Fruit fly (Drosophila melanogaster) whole organism, embryonic: ENCODE data around the gene slp1.

Experiments
- Abd-B ChIP-seq: fragments of 200-800 bp; sonication (Bioruptor generic); optimal IDR thresholded peaks from 2 replicates; lab custom pipeline; 2018; ENCODE audit warnings: missing biosample characterization, mild to moderate bottlenecking, missing genetic modification characterization, moderate library complexity
- BEAF-32 ChIP-seq: fragments of 200-800 bp; sonication (Bioruptor generic); optimal IDR thresholded peaks from 3 replicates; lab custom pipeline; 2017; ENCODE audit warnings: missing biosample characterization, missing genetic modification characterization, mild to moderate bottlenecking, moderate library complexity, missing genetic modification reagents
- CG10267 ChIP-seq: fragments of 200-800 bp; sonication (Bioruptor generic); optimal IDR thresholded peaks from 2 replicates; lab custom pipeline; 2018; ENCODE audit warnings: missing biosample characterization, mild to moderate bottlenecking, missing genetic modification characterization, moderate library complexity
- CG10654 ChIP-seq: fragments of 200-800 bp; sonication (Bioruptor generic); optimal IDR thresholded peaks from 2 replicates; lab custom pipeline; 2016; ENCODE audit warnings: missing biosample characterization, missing genetic modification characterization
- CG11456 ChIP-seq: fragments of 200-800 bp; sonication (Bioruptor generic); IDR thresholded peaks from 3 replicates; pipeline ENCODE4 v1.3.6; 2022; ENCODE audit warnings: missing biosample characterization, missing genetic modification characterization
- CG12236 ChIP-seq: fragments of 200-800 bp; sonication (Bioruptor generic); optimal IDR thresholded peaks from 2 replicates; lab custom pipeline; 2016; ENCODE audit warnings: missing biosample characterization, missing genetic modification characterization
- CG16813 ChIP-seq: fragments of 200-800 bp; sonication (Bioruptor generic); IDR thresholded peaks from 3 replicates; pipeline ENCODE4 v1.3.6; 2022; ENCODE audit warnings: missing biosample characterization, missing genetic modification characterization; ENCODE audit not compliant: partially characterized antibody
- CG18476 ChIP-seq: fragments of 200-800 bp; sonication (Bioruptor generic); optimal IDR thresholded peaks from 2 replicates; lab custom pipeline; 2016; ENCODE audit warnings: missing biosample characterization, mild to moderate bottlenecking, missing genetic modification characterization
- CG3065 ChIP-seq: fragments of 200-800 bp; sonication (Bioruptor generic); optimal IDR thresholded peaks from 2 replicates; lab custom pipeline; 2016; ENCODE audit warnings: missing biosample characterization, missing genetic modification characterization
- CG32532 ChIP-seq: fragments of 200-800 bp; sonication (Bioruptor generic); IDR thresholded peaks from 2 replicates; pipeline ENCODE4 v1.3.6; 2022; ENCODE audit warnings: missing biosample characterization, missing genetic modification characterization
- CG34224 ChIP-seq: fragments of 200-800 bp; sonication (Bioruptor generic); IDR thresholded peaks from 3 replicates; pipeline ENCODE4 v1.3.6; 2022; ENCODE audit warnings: missing biosample characterization, missing genetic modification characterization; ENCODE audit not compliant: partially characterized antibody
- CG3995 ChIP-seq: fragments of 200-800 bp; sonication (Bioruptor generic); optimal IDR thresholded peaks from 3 replicates; lab custom pipeline; 2016; ENCODE audit warnings: missing biosample characterization, missing genetic modification characterization
- CG42726 ChIP-seq: fragments of 200-800 bp; sonication (Bioruptor generic); IDR thresholded peaks from 2 replicates; pipeline ENCODE4 v1.3.6; 2022; ENCODE audit warnings: missing biosample characterization, missing genetic modification characterization; ENCODE audit not compliant: partially characterized antibody
- CG4617 ChIP-seq: fragments of 200-800 bp; sonication (Bioruptor generic); optimal IDR thresholded peaks from 3 replicates; lab custom pipeline; 2016; ENCODE audit warnings: missing biosample characterization, missing genetic modification characterization, borderline replicate concordance
- CG4707 ChIP-seq: fragments of 200-800 bp; sonication (Bioruptor generic); optimal IDR thresholded peaks from 2 replicates; lab custom pipeline; 2018; ENCODE audit warnings: missing biosample characterization, mild to moderate bottlenecking, missing genetic modification characterization, moderate library complexity
- CG6175 ChIP-seq: fragments of 200-800 bp; sonication (Bioruptor generic); IDR thresholded peaks from 3 replicates; pipeline ENCODE4 v1.3.6; 2022; ENCODE audit warnings: missing biosample characterization, missing genetic modification characterization
- CG6791 ChIP-seq: fragments of 200-800 bp; sonication (Bioruptor generic); IDR thresholded peaks from 3 replicates; pipeline ENCODE4 v1.3.6; 2022; ENCODE audit warnings: missing biosample characterization, missing genetic modification characterization; ENCODE audit not compliant: partially characterized antibody
- CG9797 ChIP-seq: fragments of 200-800 bp; sonication (Bioruptor generic); optimal IDR thresholded peaks from 3 replicates; lab custom pipeline; 2018; ENCODE audit warnings: missing biosample characterization, mild to moderate bottlenecking, missing genetic modification characterization
- CG9817 ChIP-seq: fragments of 200-800 bp; sonication (Bioruptor generic); optimal IDR thresholded peaks from 2 replicates; lab custom pipeline; 2018; ENCODE audit warnings: missing biosample characterization, mild to moderate bottlenecking, missing genetic modification characterization, moderate library complexity
- Chrac-16 ChIP-seq: fragments of 200-800 bp; sonication (Bioruptor generic); optimal IDR thresholded peaks from 3 replicates; lab custom pipeline; 2016; ENCODE audit warnings: missing biosample characterization, missing genetic modification characterization
- CrebB ChIP-seq: fragments of 200-800 bp; sonication (Bioruptor generic); optimal IDR thresholded peaks from 3 replicates; lab custom pipeline; 2018; ENCODE audit warnings: missing biosample characterization, mild to moderate bottlenecking, missing genetic modification characterization
- Dp ChIP-seq: fragments of 200-800 bp; sonication (Bioruptor generic); optimal IDR thresholded peaks from 2 replicates; lab custom pipeline; 2018; ENCODE audit warnings: missing biosample characterization, mild to moderate bottlenecking, missing genetic modification characterization, moderate library complexity
- Elba2 ChIP-seq: fragments of 200-800 bp; sonication (Bioruptor generic); optimal IDR thresholded peaks from 3 replicates; lab custom pipeline; 2016; ENCODE audit warnings: missing biosample characterization, missing genetic modification characterization
- Hr51 ChIP-seq, 2 experiments: fragments of 200-800 bp; sonication (Bioruptor generic); optimal IDR thresholded peaks; 2 replicates in 1 of 2; 3 replicates in 1 of 2; lab custom pipeline; 2016 to 2018; ENCODE audit warnings: missing biosample characterization in 2 of 2, missing genetic modification characterization in 2 of 2, mild to moderate bottlenecking in 1 of 2, moderate library complexity in 1 of 2
- Jarid2 ChIP-seq: fragments of 200-800 bp; sonication (Bioruptor generic); optimal IDR thresholded peaks from 3 replicates; lab custom pipeline; 2017; ENCODE audit warnings: mild to moderate bottlenecking, missing biosample characterization, missing genetic modification reagents, missing genetic modification characterization
- Lpt ChIP-seq: fragments of >200 bp; optimal IDR thresholded peaks from 2 replicates; lab custom pipeline; 2018; ENCODE audit warnings: missing biosample characterization, missing genetic modification characterization
- Neu2 ChIP-seq: fragments of 200-800 bp; sonication (Bioruptor generic); optimal IDR thresholded peaks from 3 replicates; lab custom pipeline; 2016; ENCODE audit warnings: missing biosample characterization, missing genetic modification characterization, borderline replicate concordance
- NfI ChIP-seq: fragments of 200-800 bp; sonication (Bioruptor generic); optimal IDR thresholded peaks from 3 replicates; lab custom pipeline; 2018; ENCODE audit warnings: missing biosample characterization, mild to moderate bottlenecking, missing genetic modification characterization, moderate library complexity
- Oaz ChIP-seq: fragments of 200-800 bp; sonication (Bioruptor generic); IDR thresholded peaks from 2 replicates; pipeline ENCODE4 v1.3.6; 2022; ENCODE audit warnings: missing biosample characterization, missing genetic modification characterization
- Opbp ChIP-seq: fragments of 200-800 bp; sonication (Bioruptor generic); IDR thresholded peaks from 3 replicates; pipeline ENCODE4 v1.3.6; 2022; ENCODE audit warnings: missing biosample characterization, missing genetic modification characterization; ENCODE audit not compliant: partially characterized antibody
- Ptx1 ChIP-seq: fragments of 200-800 bp; sonication (Bioruptor generic); IDR thresholded peaks from 2 replicates; pipeline ENCODE4 v1.3.6; 2022; ENCODE audit warnings: missing biosample characterization, missing genetic modification characterization
- Side ChIP-seq: fragments of 200-800 bp; sonication (Bioruptor generic); optimal IDR thresholded peaks from 2 replicates; lab custom pipeline; 2016; ENCODE audit warnings: missing biosample characterization, missing genetic modification characterization
- Sin3A ChIP-seq: fragments of >200 bp; optimal IDR thresholded peaks from 2 replicates; lab custom pipeline; 2018
- amos ChIP-seq: fragments of 200-800 bp; sonication (Bioruptor generic); IDR thresholded peaks from 2 replicates; pipeline ENCODE4 v1.3.6; 2022; ENCODE audit warnings: missing biosample characterization, missing genetic modification characterization; ENCODE audit not compliant: partially characterized antibody
- exex ChIP-seq: fragments of 200-800 bp; sonication (Bioruptor generic); optimal IDR thresholded peaks from 4 replicates; lab custom pipeline; 2018; ENCODE audit warnings: missing biosample characterization, mild to moderate bottlenecking, missing genetic modification characterization, moderate library complexity
- grau ChIP-seq: fragments of 200-800 bp; optimal IDR thresholded peaks from 3 replicates; lab custom pipeline; 2019; ENCODE audit warnings: missing biosample characterization, mild to moderate bottlenecking, missing genetic modification characterization, moderate library complexity
- hkb ChIP-seq, 2 experiments: fragments of 200-800 bp in 1 of 2; fragments of >200 bp in 1 of 2; sonication (Bioruptor generic) in 1 of 2; IDR thresholded peaks in 1 of 2; optimal IDR thresholded peaks in 1 of 2; 2 replicates each; pipeline versions ENCODE4 v1.3.6 to Lab custom; 2017 to 2022; ENCODE audit warnings: missing biosample characterization in 1 of 2, missing genetic modification characterization in 1 of 2
- kay ChIP-seq: fragments of 200-800 bp; sonication (Bioruptor generic); optimal IDR thresholded peaks from 2 replicates; lab custom pipeline; 2016; ENCODE audit warnings: missing biosample characterization, missing genetic modification characterization
- nerfin-1 ChIP-seq: fragments of 200-800 bp; sonication (Bioruptor generic); optimal IDR thresholded peaks from 3 replicates; lab custom pipeline; 2019; ENCODE audit warnings: missing biosample characterization, mild to moderate bottlenecking, missing genetic modification characterization, moderate library complexity
- nerfin-2 ChIP-seq: fragments of 200-800 bp; sonication (Bioruptor generic); IDR thresholded peaks from 2 replicates; pipeline ENCODE4 v1.3.6; 2022; ENCODE audit warnings: missing biosample characterization, missing genetic modification characterization; ENCODE audit not compliant: partially characterized antibody
- pita ChIP-seq: fragments of 200-800 bp; sonication (Bioruptor generic); optimal IDR thresholded peaks from 2 replicates; lab custom pipeline; 2017; ENCODE audit warnings: missing biosample characterization, mild to moderate bottlenecking, missing genetic modification characterization
- sna ChIP-seq: fragments of 200-800 bp; sonication (Bioruptor generic); IDR thresholded peaks from 2 replicates; pipeline ENCODE4 v1.3.6; 2022; ENCODE audit warnings: missing biosample characterization, missing genetic modification characterization; ENCODE audit not compliant: partially characterized antibody
- stwl ChIP-seq: fragments of 200-800 bp; sonication (Bioruptor generic); optimal IDR thresholded peaks from 3 replicates; lab custom pipeline; 2018; ENCODE audit warnings: missing biosample characterization, mild to moderate bottlenecking, missing genetic modification characterization, moderate library complexity
- unc-4 ChIP-seq: fragments of 200-800 bp; sonication (Bioruptor generic); IDR thresholded peaks from 2 replicates; pipeline ENCODE4 v1.3.6; 2022; ENCODE audit warnings: missing biosample characterization, missing genetic modification characterization; ENCODE audit not compliant: partially characterized antibody
- vfl ChIP-seq: fragments of 200-800 bp; sonication (Bioruptor generic); optimal IDR thresholded peaks from 2 replicates; lab custom pipeline; 2016; ENCODE audit warnings: missing biosample characterization, missing genetic modification characterization
- vnd ChIP-seq: fragments of 200-800 bp; sonication (Bioruptor generic); IDR thresholded peaks from 3 replicates; pipeline ENCODE4 v1.3.6; 2022; ENCODE audit warnings: missing biosample characterization, missing genetic modification characterization; ENCODE audit not compliant: partially characterized antibody
- wek ChIP-seq: fragments of 200-800 bp; sonication (Bioruptor generic); optimal IDR thresholded peaks from 3 replicates; lab custom pipeline; 2018; ENCODE audit warnings: missing biosample characterization, mild to moderate bottlenecking, missing genetic modification characterization, moderate library complexity
- zen2 ChIP-seq: fragments of 200-800 bp; sonication (Bioruptor generic); IDR thresholded peaks from 3 replicates; pipeline ENCODE4 v1.3.6; 2022; ENCODE audit warnings: missing biosample characterization, missing genetic modification characterization; ENCODE audit not compliant: partially characterized antibody

slp1 gene

DNA sequence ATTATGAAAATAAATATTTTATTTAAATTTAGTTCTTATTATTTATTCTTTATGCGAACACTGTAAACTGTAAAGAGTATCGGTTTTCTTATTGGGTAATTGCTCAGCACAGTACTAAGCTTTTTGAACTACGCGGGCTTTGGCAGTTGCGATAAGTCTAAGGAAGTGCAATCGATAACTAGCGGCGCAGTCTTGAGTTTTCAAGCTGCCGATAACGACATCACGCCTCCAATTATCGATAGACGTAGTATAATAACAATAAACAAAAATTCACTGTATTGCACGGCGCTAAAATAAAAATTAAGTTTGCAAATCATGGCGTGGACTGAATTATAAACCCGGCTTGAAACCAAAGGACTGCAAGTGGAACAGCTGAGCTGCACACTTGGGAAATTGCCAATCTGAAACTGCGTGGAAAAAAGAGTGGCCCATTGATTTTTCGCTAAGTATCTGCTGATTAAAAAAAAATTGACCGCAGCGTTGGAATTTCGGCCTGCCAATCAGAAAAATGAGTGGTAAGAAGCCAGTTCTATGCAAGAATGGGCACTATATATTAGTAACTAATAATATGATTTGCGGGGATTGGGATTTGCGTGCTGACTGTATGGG is 42.1 kb downstream of the slp1 start, which contains the start of gene Cep97 (continued):
- TF ChIP-seq CG9817 (tag; lab: Kevin White, UChicago), result no peak
- peak; percentile 97 for TF ChIP-seq nerfin-2 (GFP tag; lab: Robert Waterston, UW)
- TF ChIP-seq vnd (GFP tag; lab: Robert Waterston, UW), result peak; percentile 89
- TF ChIP-seq grau, result no peak
- no peak for TF ChIP-seq vfl (GFP tag; lab: Kevin White, UChicago)
- TF ChIP-seq exex (tag; lab: Kevin White, UChicago), result no peak
- peak; percentile 74 for TF ChIP-seq CG4617 (GFP tag; lab: Kevin White, UChicago)
- TF ChIP-seq Ptx1, result no peak
- TF ChIP-seq CG12236, result no peak
- TF ChIP-seq zen2, result peak; percentile 91
- TF ChIP-seq Dp (GFP tag; lab: Kevin White, UChicago), result peak; percentile 94
- TF ChIP-seq sna (GFP tag; lab: Robert Waterston, UW), result peak; percentile 87
- TF ChIP-seq CG10267 (tag; lab: Kevin White, UChicago), result peak; percentile 29
- no peak for TF ChIP-seq NfI
- TF ChIP-seq CG3065 (GFP tag; lab: Kevin White, UChicago), result peak; percentile 52
- no peak for TF ChIP-seq Side
- TF ChIP-seq CG34224 (GFP tag; lab: Robert Waterston, UW), result peak; percentile 87
- TF ChIP-seq CG10654 (GFP tag; lab: Kevin White, UChicago), result no peak
- peak; percentile 73 for TF ChIP-seq unc-4 (GFP tag; lab: Robert Waterston, UW)
- no peak for TF ChIP-seq Oaz (GFP tag; lab: Robert Waterston, UW)
- no peak for TF ChIP-seq Neu2
- no peak for TF ChIP-seq Chrac-16 (GFP tag; lab: Kevin White, UChicago)
- no peak for TF ChIP-seq CG11456 (GFP tag; lab: Robert Waterston, UW)
- TF ChIP-seq CrebB (tag; lab: Kevin White, UChicago), result no peak
- no peak for TF ChIP-seq kay
- TF ChIP-seq Hr51 (GFP tag; optimal IDR thresholded peaks at IDR 0.05; lab: Kevin White, UChicago), result no peak
- peak; percentile 9 for TF ChIP-seq Abd-B (GFP tag; lab: Kevin White, UChicago)
- no peak for TF ChIP-seq CG32532 (GFP tag; lab: Robert Waterston, UW)
- TF ChIP-seq CG16813 (GFP tag; lab: Robert Waterston, UW), result peak; percentile 88
- no peak for TF ChIP-seq wek (GFP tag; lab: Kevin White, UChicago)
- no peak for TF ChIP-seq pita (GFP tag; lab: Kevin White, UChicago)
- TF ChIP-seq CG6791 (GFP tag; lab: Robert Waterston, UW), result peak; percentile 97
- TF ChIP-seq Lpt (GFP tag; lab: Kevin White, UChicago), result no peak
- peak; percentile 1 for TF ChIP-seq CG9797 (GFP tag; lab: Kevin White, UChicago)
- TF ChIP-seq CG4707, result no peak
- peak; percentile 90 for TF ChIP-seq CG3995 (GFP tag; lab: Kevin White, UChicago)
- TF ChIP-seq CG6175 (GFP tag; lab: Robert Waterston, UW), result no peak
- peak; percentile 62 for TF ChIP-seq stwl (tag; lab: Kevin White, UChicago)
- TF ChIP-seq hkb (optimal IDR thresholded peaks at IDR 0.05; lab: Kevin White, UChicago), result peak; percentile 76
- TF ChIP-seq hkb (GFP tag; IDR thresholded peaks at IDR 0.05; lab: Robert Waterston, UW), result no peak
- peak; percentile 60; the same call in 1 of the 2 replicates for TF ChIP-seq CG42726 (GFP tag; lab: Robert Waterston, UW)
- TF ChIP-seq Sin3A, result peak; percentile 50
- TF ChIP-seq CG18476 (GFP tag; lab: Kevin White, UChicago), result no peak
- peak; percentile 93 for TF ChIP-seq nerfin-1 (tag; lab: Kevin White, UChicago)
- peak; percentile 69 for TF ChIP-seq BEAF-32
- peak; percentile 94 for TF ChIP-seq Opbp (GFP tag; lab: Robert Waterston, UW)
- TF ChIP-seq amos, result peak; percentile 79
- peak; percentile 65 for TF ChIP-seq Elba2 (GFP tag; lab: Kevin White, UChicago)
- no peak for TF ChIP-seq Jarid2
